Fruit fly (Drosophila melanogaster): Measurements from ENCODE around the gene tex.

Gene tex

dm6 chr3R:8353994-8354393 is 45.5 kb upstream of the tex start:
- TF ChIP-seq bab1 (GFP tag; optimal IDR thresholded peaks at IDR 0.05) (no peak), CG12768 (GFP tag; optimal IDR thresholded peaks at IDR 0.05) (peak; percentile 94), CG7101 (tag; optimal IDR thresholded peaks at IDR 0.05) (no peak), Mnt (GFP tag; optimal IDR thresholded peaks at IDR 0.05) (no peak), CG11617 (GFP tag; optimal IDR thresholded peaks at IDR 0.05) (no peak), CG33017 (tag; optimal IDR thresholded peaks at IDR 0.05) (no peak), CG1620 (GFP tag; optimal IDR thresholded peaks at IDR 0.05) (no peak), ovo (GFP tag; optimal IDR thresholded peaks at IDR 0.05) (no peak), cnc (optimal IDR thresholded peaks at IDR 0.05) (no peak), toe (GFP tag; optimal IDR thresholded peaks at IDR 0.05) (peak; percentile 45), cic (GFP tag; optimal IDR thresholded peaks at IDR 0.05) (no peak), CG5204 (GFP tag; optimal IDR thresholded peaks at IDR 0.05) (peak; percentile 39), pad (GFP tag; optimal IDR thresholded peaks at IDR 0.05) (no peak), CG7045 (GFP tag; optimal IDR thresholded peaks at IDR 0.05) (no peak), Hr96 (GFP tag; optimal IDR thresholded peaks at IDR 0.05) (peak; percentile 67), Crg-1 (GFP tag; optimal IDR thresholded peaks at IDR 0.05) (no peak), tj (GFP tag; optimal IDR thresholded peaks at IDR 0.05) (no peak), CG14711 (tag; optimal IDR thresholded peaks at IDR 0.05) (no peak), Clk (GFP tag; optimal IDR thresholded peaks at IDR 0.05) (no peak), kay (GFP tag; ENCODE audit: borderline replicate concordance) (no peak)

- no peak for TF ChIP-seq CG11617 (GFP tag; optimal IDR thresholded peaks at IDR 0.05)
- TF ChIP-seq CG7045 (GFP tag; optimal IDR thresholded peaks at IDR 0.05) = no peak
- peak; percentile 92 for TF ChIP-seq cic (GFP tag; optimal IDR thresholded peaks at IDR 0.05)
- no peak for TF ChIP-seq ovo (GFP tag; optimal IDR thresholded peaks at IDR 0.05)
- TF ChIP-seq CG12768 (GFP tag; optimal IDR thresholded peaks at IDR 0.05) = peak; percentile 43
- TF ChIP-seq kay (GFP tag; ENCODE audit: borderline replicate concordance) = peak; percentile 92
- no peak for TF ChIP-seq Crg-1 (GFP tag; optimal IDR thresholded peaks at IDR 0.05)
- peak; percentile 40 for TF ChIP-seq toe (GFP tag; optimal IDR thresholded peaks at IDR 0.05)
- no peak for TF ChIP-seq CG7101 (tag; optimal IDR thresholded peaks at IDR 0.05)
- peak; percentile 62 for TF ChIP-seq tj (GFP tag; optimal IDR thresholded peaks at IDR 0.05)
- TF ChIP-seq Hr96 (GFP tag; optimal IDR thresholded peaks at IDR 0.05) = no peak
- peak; percentile 51 for TF ChIP-seq Mnt (GFP tag; optimal IDR thresholded peaks at IDR 0.05)
- no peak for TF ChIP-seq pad (GFP tag; optimal IDR thresholded peaks at IDR 0.05)
- no peak for TF ChIP-seq CG5204 (GFP tag; optimal IDR thresholded peaks at IDR 0.05)
Measured at dm6 chr3R:8352961-8353728, 44.7 kb upstream of the tex start.

dm6 chr3R:8349449-8350115 is 41.1 kb upstream of the tex start, which contains the start of gene Atg13:
Atg13 (plus strand) TSS chr3R:8349815.
- TF ChIP-seq tj (GFP tag; optimal IDR thresholded peaks at IDR 0.05) = peak; percentile 45
- peak; percentile 56 for TF ChIP-seq CG1620 (GFP tag; optimal IDR thresholded peaks at IDR 0.05)
- peak; percentile 45 for TF ChIP-seq CG11617 (GFP tag; optimal IDR thresholded peaks at IDR 0.05)
- peak; percentile 46 for TF ChIP-seq bab1 (GFP tag; optimal IDR thresholded peaks at IDR 0.05)
- peak; percentile 18 for TF ChIP-seq pad (GFP tag; optimal IDR thresholded peaks at IDR 0.05)
- peak; percentile 7 for TF ChIP-seq CG7101 (tag; optimal IDR thresholded peaks at IDR 0.05)
- TF ChIP-seq Mnt (GFP tag; optimal IDR thresholded peaks at IDR 0.05) = peak; percentile 21
- TF ChIP-seq cic (GFP tag; optimal IDR thresholded peaks at IDR 0.05) = peak; percentile 14
- TF ChIP-seq Hr96 (GFP tag; optimal IDR thresholded peaks at IDR 0.05) = no peak
- TF ChIP-seq CG12768 (GFP tag; optimal IDR thresholded peaks at IDR 0.05) = peak; percentile 69
- no peak for TF ChIP-seq kay (GFP tag; ENCODE audit: borderline replicate concordance)
- TF ChIP-seq toe (GFP tag; optimal IDR thresholded peaks at IDR 0.05) = peak; percentile 63
- TF ChIP-seq CG7045 (GFP tag; optimal IDR thresholded peaks at IDR 0.05) = no peak
- no peak for TF ChIP-seq CG14711 (tag; optimal IDR thresholded peaks at IDR 0.05)

- no peak for TF ChIP-seq CG5204 (GFP tag; optimal IDR thresholded peaks at IDR 0.05)
- TF ChIP-seq CG33017 (tag; optimal IDR thresholded peaks at IDR 0.05) = no peak
- no peak for TF ChIP-seq Hr96 (GFP tag; optimal IDR thresholded peaks at IDR 0.05)
- TF ChIP-seq Clk (GFP tag; optimal IDR thresholded peaks at IDR 0.05) = no peak
- no peak for TF ChIP-seq CG11617 (GFP tag; optimal IDR thresholded peaks at IDR 0.05)
- TF ChIP-seq pad (GFP tag; optimal IDR thresholded peaks at IDR 0.05) = no peak
- no peak for TF ChIP-seq kay (GFP tag; ENCODE audit: borderline replicate concordance)
- no peak for TF ChIP-seq tj (GFP tag; optimal IDR thresholded peaks at IDR 0.05)
- no peak for TF ChIP-seq CG14711 (tag; optimal IDR thresholded peaks at IDR 0.05)
- TF ChIP-seq ovo (GFP tag; optimal IDR thresholded peaks at IDR 0.05) = no peak
- no peak for TF ChIP-seq Mnt (GFP tag; optimal IDR thresholded peaks at IDR 0.05)
- no peak for TF ChIP-seq CG7101 (tag; optimal IDR thresholded peaks at IDR 0.05)
- no peak for TF ChIP-seq CG12768 (GFP tag; optimal IDR thresholded peaks at IDR 0.05)
Measured at dm6 chr3R:8349106-8349448, 40.6 kb upstream of the tex start.

dm6 chr3R:8347835-8348234 is 39.4 kb upstream of the tex start:
- TF ChIP-seq CG33017 (tag; optimal IDR thresholded peaks at IDR 0.05) (no peak), CG14711 (tag; optimal IDR thresholded peaks at IDR 0.05) (no peak), Crg-1 (GFP tag; optimal IDR thresholded peaks at IDR 0.05) (no peak), cic (GFP tag; optimal IDR thresholded peaks at IDR 0.05) (no peak), CG1620 (GFP tag; optimal IDR thresholded peaks at IDR 0.05) (no peak), CG11617 (GFP tag; optimal IDR thresholded peaks at IDR 0.05) (no peak), tj (GFP tag; optimal IDR thresholded peaks at IDR 0.05) (no peak), CG12768 (GFP tag; optimal IDR thresholded peaks at IDR 0.05) (no peak), Hr96 (GFP tag; optimal IDR thresholded peaks at IDR 0.05) (no peak), CG7101 (tag; optimal IDR thresholded peaks at IDR 0.05) (no peak), pad (GFP tag; optimal IDR thresholded peaks at IDR 0.05) (no peak), cnc (optimal IDR thresholded peaks at IDR 0.05) (no peak), Clk (GFP tag; optimal IDR thresholded peaks at IDR 0.05) (no peak), kay (GFP tag; ENCODE audit: borderline replicate concordance) (no peak), CG7045 (GFP tag; optimal IDR thresholded peaks at IDR 0.05) (no peak), ovo (GFP tag; optimal IDR thresholded peaks at IDR 0.05) (no peak)

Data from whole organism, adult.